Worm (Caenorhabditis elegans): ENCODE results near the gene F21C10.5.

Gene F21C10.5

ce11 chrV:9175218-9175837 lies 49.9 kb downstream of the F21C10.5 start, which contains the start of gene spas-1 (continued):
- TF ChIP-seq ceh-44 (GFP tag; IDR thresholded peaks at IDR 0.05) (no peak), zip-2 (tag; optimal IDR thresholded peaks at IDR 0.05) (peak; percentile 54), F49E8.2 (tag; optimal IDR thresholded peaks at IDR 0.05; ENCODE audit: borderline replicate concordance) (peak; percentile 42)

Data from whole organism, L4 larva.